Fruit fly (Drosophila melanogaster) whole organism, wandering third instar larva: ENCODE results near the gene Mal-B2.

Source experiments
- CG32264 ChIP-seq: fragments of 200-800 bp; sonication (Bioruptor generic); optimal IDR thresholded peaks from 2 replicates; lab custom pipeline; 2016; ENCODE audit warnings: missing biosample characterization, missing genetic modification characterization
- CrebA ChIP-seq: fragments of 200-800 bp; sonication (Bioruptor generic); optimal IDR thresholded peaks from 2 replicates; lab custom pipeline; 2016; ENCODE audit warnings: missing biosample characterization, mild to moderate bottlenecking, missing genetic modification characterization, borderline replicate concordance
- Dfd ChIP-seq: fragments of >200 bp; optimal IDR thresholded peaks from 2 replicates; lab custom pipeline; 2017; ENCODE audit warnings: missing biosample characterization, missing genetic modification characterization
- GATAd ChIP-seq: sonication (Bioruptor generic); optimal IDR thresholded peaks from 2 replicates; lab custom pipeline; 2016; ENCODE audit warnings: missing biosample characterization, missing genetic modification characterization
- HLH106 ChIP-seq: fragments of 200-800 bp; optimal IDR thresholded peaks from 3 replicates; lab custom pipeline; 2019; ENCODE audit warnings: missing biosample characterization, mild to moderate bottlenecking, missing genetic modification characterization, moderate library complexity
- Hr83 ChIP-seq: fragments of 200-300 bp; sonication (Bioruptor generic); optimal IDR thresholded peaks from 2 replicates; lab custom pipeline; 2016; ENCODE audit warnings: missing biosample characterization, mild to moderate bottlenecking, missing genetic modification characterization, moderate library complexity; ENCODE audit not compliant: poor library complexity, severe bottlenecking
- Jra ChIP-seq: sonication (Bioruptor generic); optimal IDR thresholded peaks from 2 replicates; lab custom pipeline; 2016; ENCODE audit warnings: missing biosample characterization, missing genetic modification characterization
- Mio ChIP-seq: sonication (Bioruptor generic); optimal IDR thresholded peaks from 2 replicates; lab custom pipeline; 2016; ENCODE audit warnings: missing biosample characterization, missing genetic modification characterization
- Myc ChIP-seq: fragments of >200 bp; optimal IDR thresholded peaks from 2 replicates; lab custom pipeline; 2017
- N ChIP-seq: fragments of >200 bp; optimal IDR thresholded peaks from 2 replicates; lab custom pipeline; 2018; ENCODE audit warnings: missing biosample characterization, missing external identifiers, missing genetic modification characterization
- OdsH ChIP-seq: fragments of 200-800 bp; sonication (Bioruptor generic); optimal IDR thresholded peaks from 2 replicates; lab custom pipeline; 2016; ENCODE audit warnings: missing biosample characterization, mild to moderate bottlenecking, missing genetic modification characterization
- Rel ChIP-seq, 2 experiments: fragments of 200-800 bp; sonication (Bioruptor generic) in 1 of 2; optimal IDR thresholded peaks; 2 replicates in 1 of 2; 3 replicates in 1 of 2; lab custom pipeline; 2016 to 2019; ENCODE audit warnings: mild to moderate bottlenecking in 2 of 2, missing biosample characterization in 2 of 2, missing genetic modification characterization in 2 of 2, moderate library complexity in 1 of 2
- Sp1 ChIP-seq: fragments of 200-800 bp; sonication (Bioruptor generic); optimal IDR thresholded peaks from 3 replicates; lab custom pipeline; 2019; ENCODE audit warnings: missing biosample characterization, mild to moderate bottlenecking, missing genetic modification characterization, moderate library complexity
- Vsx2 ChIP-seq: fragments of 200-300, 225-300 bp; sonication (Bioruptor generic); optimal IDR thresholded peaks from 2 replicates; lab custom pipeline; 2018; ENCODE audit warnings: missing biosample characterization, missing genetic modification characterization; ENCODE audit not compliant: partially characterized antibody
- br ChIP-seq: fragments of 200-800 bp; sonication (Bioruptor generic); optimal IDR thresholded peaks from 2 replicates; lab custom pipeline; 2016; ENCODE audit warnings: missing biosample characterization, missing genetic modification characterization
- dl ChIP-seq, 2 experiments: fragments of 175-275, 200-275 bp in 1 of 2; fragments of 200-275 bp in 1 of 2; sonication (Bioruptor generic); optimal IDR thresholded peaks; lab custom pipeline; 2018; ENCODE audit warnings: mild to moderate bottlenecking in 2 of 2, missing biosample characterization in 2 of 2, missing genetic modification characterization in 2 of 2, moderate library complexity in 2 of 2; ENCODE audit not compliant: partially characterized antibody in 2 of 2, insufficient read depth in 1 of 2
- dmrt93B ChIP-seq: fragments of 200-800 bp; sonication (Bioruptor generic); optimal IDR thresholded peaks from 2 replicates; lab custom pipeline; 2018; ENCODE audit warnings: missing biosample characterization, mild to moderate bottlenecking, missing genetic modification characterization
- ey ChIP-seq: fragments of 200-800 bp; sonication (Bioruptor generic); optimal IDR thresholded peaks from 2 replicates; lab custom pipeline; 2016; ENCODE audit warnings: missing biosample characterization, missing genetic modification characterization
- foxo ChIP-seq, 2 experiments: fragments of 200-800 bp; sonication (Bioruptor generic); optimal IDR thresholded peaks; 2 replicates in 1 of 2; 3 replicates in 1 of 2; lab custom pipeline; 2016 to 2017; ENCODE audit warnings: missing biosample characterization in 2 of 2, missing genetic modification characterization in 2 of 2
- h ChIP-seq: fragments of 200-800 bp; sonication (Bioruptor generic); optimal IDR thresholded peaks from 3 replicates; lab custom pipeline; 2016; ENCODE audit warnings: missing biosample characterization, mild to moderate bottlenecking, missing genetic modification characterization
- jim ChIP-seq: fragments of 175-275, 200-325 bp; sonication (Bioruptor generic); optimal IDR thresholded peaks from 2 replicates; lab custom pipeline; 2016; ENCODE audit warnings: missing biosample characterization, mild to moderate bottlenecking, missing genetic modification characterization
- lola ChIP-seq: fragments of >200 bp; optimal IDR thresholded peaks from 2 replicates; lab custom pipeline; 2017; ENCODE audit warnings: missing biosample characterization, missing genetic modification characterization
- pan ChIP-seq: fragments of >200 bp; optimal IDR thresholded peaks from 2 replicates; lab custom pipeline; 2017
- psq ChIP-seq: fragments of 200-800 bp; sonication (Bioruptor generic); optimal IDR thresholded peaks from 3 replicates; lab custom pipeline; 2017; ENCODE audit warnings: missing biosample characterization, mild to moderate bottlenecking, missing genetic modification characterization, moderate library complexity
- rgr ChIP-seq: fragments of 200-800 bp; sonication (Bioruptor generic); optimal IDR thresholded peaks from 3 replicates; lab custom pipeline; 2016; ENCODE audit warnings: missing biosample characterization, mild to moderate bottlenecking, missing genetic modification characterization
- tai ChIP-seq: sonication (Bioruptor generic); optimal IDR thresholded peaks from 2 replicates; lab custom pipeline; 2016; ENCODE audit warnings: missing biosample characterization, missing genetic modification characterization
- usp ChIP-seq: fragments of >200 bp; optimal IDR thresholded peaks from 2 replicates; lab custom pipeline; 2017; ENCODE audit warnings: missing biosample characterization, missing genetic modification characterization
- woc ChIP-seq: sonication (Bioruptor generic); optimal IDR thresholded peaks from 2 replicates; lab custom pipeline; 2016; ENCODE audit warnings: missing biosample characterization, mild to moderate bottlenecking, missing genetic modification characterization

Gene Mal-B2

DNA sequence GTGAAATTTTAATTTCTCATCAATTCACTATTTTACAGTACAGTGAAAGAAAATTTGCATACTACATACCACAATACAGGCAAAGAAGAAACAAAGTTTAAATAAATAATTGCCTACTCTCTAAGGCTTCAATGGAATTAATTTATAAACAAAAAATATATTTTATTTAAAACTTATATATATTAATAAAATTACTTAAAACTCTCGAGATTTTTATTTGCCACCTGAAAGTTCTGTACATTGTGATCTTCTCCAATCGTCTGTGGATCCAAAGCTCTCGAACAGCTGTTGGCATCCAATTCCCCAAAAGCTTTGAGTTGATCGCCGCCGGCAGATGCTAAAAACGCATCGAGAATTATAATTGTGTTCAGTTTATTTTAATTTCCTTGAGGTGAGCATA is at the start of gene Mal-B2:
Gene Mal-B2 (plus strand): TSS at position 301 of the 400 bp plus-strand sequence.
- TF ChIP-seq Myc (no peak), tai (no peak), jim (GFP tag; lab: Kevin White, UChicago) (no peak), foxo (GFP tag; optimal IDR thresholded peaks at IDR 0.05; lab: Kevin White, UChicago) (no peak), usp (no peak), Rel (GFP tag; optimal IDR thresholded peaks at IDR 0.05; lab: Kevin White, UChicago) (no peak), Rel (tag; optimal IDR thresholded peaks at IDR 0.05; lab: Kevin White, UChicago) (no peak), CG32264 (GFP tag; lab: Kevin White, UChicago) (no peak), HLH106 (tag; lab: Kevin White, UChicago) (no peak), h (GFP tag; lab: Kevin White, UChicago) (no peak), dmrt93B (no peak), CrebA (no peak), pan (lab: Kevin White, UChicago) (no peak), Jra (GFP tag; lab: Kevin White, UChicago) (no peak), dl (GFP tag; optimal IDR thresholded peaks at IDR 0.05; lab: Kevin White, UChicago; ENCODE audit: insufficient read depth in 1 of 2, partially characterized antibody in 2 of 2) (no peak)
- TF ChIP-seq, all 38 proteins: peak for 0

DNA sequence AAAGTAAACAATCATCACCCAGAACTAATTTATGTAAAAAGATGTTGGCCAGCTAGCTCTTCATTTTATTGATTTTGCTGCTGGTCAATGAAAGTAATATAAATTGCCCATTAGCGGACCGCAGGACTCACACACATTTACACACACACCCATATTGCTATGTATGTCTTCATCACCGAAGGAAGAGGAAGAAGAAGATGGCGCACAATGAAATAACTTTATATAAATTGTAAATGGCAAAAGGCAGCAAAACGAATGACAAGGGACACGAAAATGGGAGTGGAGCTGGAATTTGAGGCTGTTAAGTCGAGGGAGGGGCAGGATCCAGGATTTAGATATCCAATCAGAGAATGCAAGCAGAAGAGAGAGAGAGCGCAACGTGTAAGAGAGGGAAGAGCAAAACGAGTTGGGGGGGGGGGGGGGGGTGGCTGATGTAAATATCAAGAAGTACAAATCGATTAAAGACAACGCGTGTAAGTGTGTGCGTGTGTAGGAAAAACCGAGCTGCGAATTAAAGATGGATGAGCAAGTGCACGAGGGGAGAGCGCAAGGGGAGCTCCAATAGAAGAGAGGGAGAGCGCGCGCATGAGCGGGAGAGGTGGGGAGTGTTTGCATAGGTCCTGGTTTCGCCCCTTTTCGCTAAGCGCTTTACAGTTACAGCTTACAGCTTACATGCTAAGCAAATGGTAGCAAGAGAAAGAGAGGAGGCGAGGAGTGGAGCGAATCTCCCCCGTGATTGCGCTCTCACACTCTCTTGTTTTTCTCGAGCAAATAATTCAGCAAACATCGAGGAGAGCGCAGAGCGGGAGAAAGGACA is 45.3 kb upstream of the Mal-B2 start:
- TF ChIP-seq pan (lab: Kevin White, UChicago): no peak
- TF ChIP-seq Vsx2 (GFP tag; lab: Kevin White, UChicago): no peak
- no peak for TF ChIP-seq woc (GFP tag; lab: Kevin White, UChicago)
- no peak for TF ChIP-seq dl (GFP tag; optimal IDR thresholded peaks at IDR 0.05; lab: Kevin White, UChicago; ENCODE audit: insufficient read depth in 1 of 2, partially characterized antibody in 2 of 2)
- TF ChIP-seq lola (GFP tag; lab: Kevin White, UChicago): no peak
- TF ChIP-seq GATAd (GFP tag; lab: Kevin White, UChicago): no peak
- no peak for TF ChIP-seq OdsH
- TF ChIP-seq CrebA: no peak
- TF ChIP-seq psq: peak; percentile 70
- no peak for TF ChIP-seq Jra (GFP tag; lab: Kevin White, UChicago)
- no peak for TF ChIP-seq br
- peak; percentile 16 for TF ChIP-seq Dfd (GFP tag; lab: Kevin White, UChicago)
- TF ChIP-seq Hr83 (GFP tag; lab: Kevin White, UChicago): no peak
- no peak for TF ChIP-seq usp
- no peak for TF ChIP-seq Sp1 (GFP tag; lab: Kevin White, UChicago)
- TF ChIP-seq Rel (GFP tag; optimal IDR thresholded peaks at IDR 0.05; lab: Kevin White, UChicago): no peak
- no peak for TF ChIP-seq Rel (tag; optimal IDR thresholded peaks at IDR 0.05; lab: Kevin White, UChicago)

DNA sequence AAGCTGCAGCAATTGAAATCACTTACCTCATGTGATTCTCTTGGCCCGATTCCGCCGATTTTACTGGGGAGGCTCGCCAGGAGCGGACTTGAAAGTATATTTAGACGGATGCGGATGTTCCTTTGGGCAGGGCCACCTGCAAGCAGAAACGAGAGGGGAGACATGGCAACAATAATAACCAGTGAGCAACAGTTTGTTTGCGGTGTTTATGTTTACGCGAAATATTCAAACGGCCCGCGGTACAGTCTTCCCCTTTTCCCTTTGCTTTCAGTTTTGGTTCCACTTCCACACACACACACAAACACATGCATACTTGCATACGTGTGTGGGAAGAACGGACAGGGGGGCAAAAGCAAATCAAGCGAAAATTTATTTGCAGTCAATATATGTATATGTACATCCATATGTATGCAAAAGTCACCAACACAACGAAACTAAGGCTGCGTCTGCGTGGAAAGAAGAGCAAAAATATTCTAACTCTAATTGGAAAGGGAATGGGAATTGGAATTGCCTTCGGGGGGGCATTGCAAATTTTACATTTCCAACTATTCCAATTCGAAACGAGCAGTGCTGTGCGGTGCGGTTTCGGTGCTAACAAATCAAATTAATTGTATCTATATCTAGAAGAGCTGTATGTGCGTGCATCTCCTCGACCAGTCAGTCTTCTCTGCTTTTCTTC is 43.6 kb upstream of the Mal-B2 start:
- TF ChIP-seq h (GFP tag; lab: Kevin White, UChicago) (no peak), woc (GFP tag; lab: Kevin White, UChicago) (peak; percentile 1), N (GFP tag; lab: Kevin White, UChicago) (peak; percentile 27), Hr83 (GFP tag; lab: Kevin White, UChicago) (peak; percentile 30), Sp1 (GFP tag; lab: Kevin White, UChicago) (peak; percentile 1), Mio (GFP tag; lab: Kevin White, UChicago) (no peak), pan (lab: Kevin White, UChicago) (no peak), OdsH (peak; percentile 1), HLH106 (tag; lab: Kevin White, UChicago) (peak; percentile 33), rgr (peak; percentile 18), CrebA (no peak), foxo (GFP tag; optimal IDR thresholded peaks at IDR 0.05; lab: Kevin White, UChicago) (peak in 1 of 2 experiments; percentile 9), Myc (no peak), GATAd (GFP tag; lab: Kevin White, UChicago) (no peak), ey (GFP tag; lab: Kevin White, UChicago) (no peak), Rel (GFP tag; optimal IDR thresholded peaks at IDR 0.05; lab: Kevin White, UChicago) (no peak), Rel (tag; optimal IDR thresholded peaks at IDR 0.05; lab: Kevin White, UChicago) (peak; percentile 42)
